Worm (Caenorhabditis elegans) whole organism, L1 larva: ENCODE results near the gene C26E1.1.

ENCODE experiments used
- C04F5.9 ChIP-seq: sonication (generic microtip); optimal IDR thresholded peaks from 2 replicates; lab custom pipeline; 2016; ENCODE audit warnings: missing genetic modification characterization, missing compliant biosample characterization
- C16A3.4 ChIP-seq: fragments of 150-350 bp; optimal IDR thresholded peaks from 2 replicates; lab custom pipeline; 2014; ENCODE audit warnings: missing biosample characterization, missing genetic modification characterization
- C34B4.2 ChIP-seq: sonication (generic microtip); optimal IDR thresholded peaks from 2 replicates; lab custom pipeline; 2017; ENCODE audit warnings: mild to moderate bottlenecking, missing genetic modification characterization, missing compliant biosample characterization
- Y116A8C.19 ChIP-seq: sonication (generic microtip); optimal IDR thresholded peaks from 2 replicates; lab custom pipeline; 2016; ENCODE audit warnings: missing compliant biosample characterization, missing genetic modification characterization, borderline replicate concordance
- alr-1 ChIP-seq: fragments of 200-800 bp; sonication (Bioruptor generic); optimal IDR thresholded peaks from 2 replicates; lab custom pipeline; 2018; ENCODE audit warnings: borderline replicate concordance, mild to moderate bottlenecking, missing genetic modification characterization, missing compliant biosample characterization
- ama-1 ChIP-seq: fragments of 150-350 bp; optimal IDR thresholded peaks from 2 replicates; lab custom pipeline; 2014
- blmp-1 ChIP-seq: fragments of 150-350 bp; optimal IDR thresholded peaks from 2 replicates; lab custom pipeline; 2014; ENCODE audit warnings: missing biosample characterization, missing genetic modification characterization
- ceh-63 ChIP-seq: fragments of 200-800 bp; sonication (Bioruptor generic); optimal IDR thresholded peaks from 2 replicates; lab custom pipeline; 2018; ENCODE audit warnings: mild to moderate bottlenecking, missing genetic modification characterization, missing compliant biosample characterization
- ceh-82 ChIP-seq, 3 experiments: fragments of 150-350 bp in 1 of 3; sonication (generic microtip) in 2 of 3; optimal IDR thresholded peaks; 2 replicates each; lab custom pipeline; 2014 to 2017; ENCODE audit warnings: missing biosample characterization in 3 of 3, missing genetic modification characterization in 3 of 3
- dpl-1 ChIP-seq, 3 experiments: fragments of 150-350 bp in 2 of 3; sonication (generic microtip) in 1 of 3; optimal IDR thresholded peaks; 2 replicates each; lab custom pipeline; 2014 to 2017; ENCODE audit warnings: missing biosample characterization in 3 of 3, missing genetic modification characterization in 3 of 3, missing genetic modification reagents in 3 of 3
- efl-1 ChIP-seq, 4 experiments: fragments of 150-350 bp; optimal IDR thresholded peaks in 3 of 4; peaks in 1 of 4; 1 replicate in 1 of 4; 2 replicates in 3 of 4; lab custom pipeline; 2014; ENCODE audit warnings: missing biosample characterization in 2 of 4, missing genetic modification characterization in 2 of 4, missing genetic modification reagents in 2 of 4
- efl-3 ChIP-seq: fragments of 200-800 bp; sonication (Bioruptor generic); optimal IDR thresholded peaks from 2 replicates; lab custom pipeline; 2018; ENCODE audit warnings: mild to moderate bottlenecking, missing genetic modification characterization, missing compliant biosample characterization
- egl-13 ChIP-seq: sonication (generic microtip); optimal IDR thresholded peaks from 2 replicates; lab custom pipeline; 2016; ENCODE audit warnings: missing genotype, missing genetic modification reagents, missing genetic modification characterization, missing compliant biosample characterization
- elt-2 ChIP-seq: sonication (generic microtip); optimal IDR thresholded peaks from 2 replicates; lab custom pipeline; 2016; ENCODE audit warnings: missing genetic modification characterization, mild to moderate bottlenecking, inconsistent platforms, missing compliant biosample characterization, missing genetic modification reagents
- elt-3 ChIP-seq, 6 experiments: fragments of 150-350 bp in 1 of 6; sonication (generic microtip); optimal IDR thresholded peaks; 2 replicates each; lab custom pipeline; 2017 to 2018; ENCODE audit warnings: missing biosample characterization in 6 of 6, missing genetic modification characterization in 6 of 6, inconsistent platforms in 1 of 6
- ets-5 ChIP-seq: fragments of 200-800 bp; sonication (Bioruptor generic); IDR thresholded peaks from 2 replicates; pipeline ENCODE4 v1.3.6; 2022; ENCODE audit warnings: missing genetic modification characterization, missing compliant biosample characterization
- hlh-17 ChIP-seq: fragments of 200-800 bp; sonication (Bioruptor generic); optimal IDR thresholded peaks from 2 replicates; lab custom pipeline; 2018; ENCODE audit warnings: missing genetic modification characterization, mild to moderate bottlenecking, missing compliant biosample characterization, moderate library complexity, borderline replicate concordance
- isw-1 ChIP-seq: fragments of 200-800 bp; sonication (Bioruptor generic); IDR thresholded peaks from 2 replicates; pipeline ENCODE4 v1.3.6; 2022; ENCODE audit warnings: missing genetic modification characterization, missing compliant biosample characterization
- lin-13 ChIP-seq: fragments of 150-350 bp; optimal IDR thresholded peaks from 2 replicates; lab custom pipeline; 2014; ENCODE audit warnings: missing biosample characterization, missing genetic modification reagents, missing genetic modification characterization
- lin-15B ChIP-seq: fragments of 150-350 bp; sonication (generic microtip); optimal IDR thresholded peaks from 3 replicates; lab custom pipeline; 2014; ENCODE audit warnings: missing biosample characterization, missing genetic modification characterization
- lin-35 ChIP-seq, 2 experiments: fragments of 150-350 bp; optimal IDR thresholded peaks; 2 replicates each; lab custom pipeline; 2014; ENCODE audit warnings: missing biosample characterization in 2 of 2, missing genetic modification characterization in 2 of 2, missing genetic modification reagents in 2 of 2
- lsy-2 ChIP-seq, 2 experiments: fragments of 150-350 bp; optimal IDR thresholded peaks; 2 replicates each; lab custom pipeline; 2014; ENCODE audit warnings: missing biosample characterization in 2 of 2, missing genetic modification characterization in 2 of 2
- mdl-1 ChIP-seq, 2 experiments: fragments of 150-350 bp; optimal IDR thresholded peaks; 2 replicates each; lab custom pipeline; 2014 to 2017; ENCODE audit warnings: missing biosample characterization in 2 of 2, missing genetic modification characterization in 2 of 2, inconsistent platforms in 1 of 2
- nhr-237 ChIP-seq: fragments of 150-350 bp; optimal IDR thresholded peaks from 2 replicates; lab custom pipeline; 2014; ENCODE audit warnings: missing biosample characterization, missing genetic modification characterization
- nhr-28 ChIP-seq: fragments of 150-350 bp; optimal IDR thresholded peaks from 2 replicates; lab custom pipeline; 2014; ENCODE audit warnings: missing biosample characterization, missing genetic modification characterization
- pax-3 ChIP-seq: fragments of 200-800 bp; sonication (Bioruptor generic); optimal IDR thresholded peaks from 2 replicates; lab custom pipeline; 2018; ENCODE audit warnings: mild to moderate bottlenecking, missing genetic modification characterization, moderate library complexity, missing compliant biosample characterization
- rnt-1 ChIP-seq: sonication (generic microtip); optimal IDR thresholded peaks from 2 replicates; lab custom pipeline; 2016; ENCODE audit warnings: mild to moderate bottlenecking, missing genetic modification characterization, moderate library complexity, missing compliant biosample characterization
- snpc-4 ChIP-seq: fragments of 150-350 bp; optimal IDR thresholded peaks from 2 replicates; lab custom pipeline; 2014; ENCODE audit warnings: missing biosample characterization, missing genetic modification characterization
- snu-23 ChIP-seq: sonication (generic microtip); optimal IDR thresholded peaks from 2 replicates; lab custom pipeline; 2016; ENCODE audit warnings: missing genetic modification characterization, missing compliant biosample characterization
- sox-4 ChIP-seq: sonication (generic microtip); optimal IDR thresholded peaks from 2 replicates; lab custom pipeline; 2016; ENCODE audit warnings: missing genetic modification characterization, missing compliant biosample characterization
- sup-37 ChIP-seq: fragments of 200-800 bp; sonication (Bioruptor generic); optimal IDR thresholded peaks from 2 replicates; lab custom pipeline; 2018; ENCODE audit warnings: mild to moderate bottlenecking, missing genetic modification characterization, missing compliant biosample characterization
- swsn-7 ChIP-seq: sonication (generic microtip); optimal IDR thresholded peaks from 2 replicates; lab custom pipeline; 2016; ENCODE audit warnings: missing genetic modification characterization, missing compliant biosample characterization
- zip-4 ChIP-seq: fragments of 200-800 bp; sonication (Bioruptor generic); optimal IDR thresholded peaks from 2 replicates; lab custom pipeline; 2018; ENCODE audit warnings: mild to moderate bottlenecking, missing genetic modification characterization, moderate library complexity, missing compliant biosample characterization

Gene C26E1.1

DNA sequence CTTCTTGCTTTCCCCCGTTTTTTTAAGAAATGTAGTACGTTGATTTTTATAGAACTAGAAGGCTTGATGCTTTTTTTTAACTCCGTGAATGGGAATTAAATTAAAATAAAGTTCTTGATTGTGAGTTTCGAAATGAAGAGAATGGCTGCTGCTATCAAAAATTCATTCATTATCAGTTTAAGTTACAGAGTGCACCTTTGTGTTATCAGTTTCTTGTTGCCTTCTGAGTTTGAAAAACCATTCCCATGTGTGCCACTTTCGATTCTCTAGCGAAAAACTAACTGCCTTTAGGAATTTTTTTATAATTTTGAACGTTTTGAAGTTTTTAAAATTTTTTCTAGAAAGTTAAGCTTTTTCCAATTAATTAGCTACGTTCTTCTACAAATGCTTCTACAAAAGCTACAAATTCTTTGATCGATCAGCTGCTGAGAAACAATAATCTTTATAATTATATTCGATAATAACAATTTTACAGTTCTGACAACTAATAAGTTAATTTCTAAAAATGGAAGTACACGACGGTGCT lies 7.4 kb downstream of the C26E1.1 start, which contains the start of gene C26E1.2:
TSS of gene C26E1.2 (plus strand) at position 476 of the 526 bp plus-strand sequence.
- no peak for TF ChIP-seq sup-37
- peak; percentile 72 for TF ChIP-seq elt-2
- TF ChIP-seq, all 84 proteins: peak for 1

DNA sequence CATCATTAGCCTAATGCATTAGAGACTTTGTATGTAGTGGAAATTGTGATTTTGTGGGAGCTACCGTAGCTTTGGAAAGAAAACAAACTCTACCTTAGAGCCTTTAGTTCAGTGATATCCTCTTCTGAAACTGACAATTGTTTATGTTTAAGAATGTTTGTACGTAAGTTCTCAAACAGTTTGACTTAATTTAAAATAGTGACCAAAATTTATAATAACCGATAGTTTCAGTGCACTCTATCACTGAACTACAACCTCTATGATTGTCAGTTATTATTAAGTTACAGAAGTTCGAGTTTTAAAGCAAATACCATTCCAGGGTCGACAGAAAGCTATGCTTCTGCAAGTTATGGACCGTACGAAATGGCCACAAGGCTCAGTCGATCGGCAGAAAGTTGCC lies 11.3 kb downstream of the C26E1.1 start, which contains the start of gene C50B6.1:
TSS of gene C50B6.1 (plus strand) at position 301 of the 400 bp plus-strand sequence.
- no peak for TF ChIP-seq efl-1 (optimal IDR thresholded peaks at IDR 0.05; lab: Kevin White, UChicago)
- TF ChIP-seq efl-1 (GFP tag; optimal IDR thresholded peaks at IDR 0.05 in 1 of 2; lab: Kevin White, UChicago) = no peak
- no peak for TF ChIP-seq lin-13 (GFP tag; lab: Kevin White, UChicago)
- TF ChIP-seq swsn-7 (tag; lab: Kevin White, UChicago) = no peak
- no peak for TF ChIP-seq dpl-1 (GFP tag; optimal IDR thresholded peaks at IDR 0.05; lab: Kevin White, UChicago)
- no peak for TF ChIP-seq isw-1 (GFP tag; lab: Robert Waterston, UW)
- TF ChIP-seq Y116A8C.19 (tag; lab: Kevin White, UChicago) = no peak
- no peak for TF ChIP-seq ets-5 (GFP tag; lab: Robert Waterston, UW)

- TF ChIP-seq nhr-28 (tag; lab: Kevin White, UChicago) (no peak), ets-5 (GFP tag; lab: Robert Waterston, UW) (no peak)
Measured at ce11 chrV:13309806-13310205, 12.5 kb downstream of the C26E1.1 start.

DNA sequence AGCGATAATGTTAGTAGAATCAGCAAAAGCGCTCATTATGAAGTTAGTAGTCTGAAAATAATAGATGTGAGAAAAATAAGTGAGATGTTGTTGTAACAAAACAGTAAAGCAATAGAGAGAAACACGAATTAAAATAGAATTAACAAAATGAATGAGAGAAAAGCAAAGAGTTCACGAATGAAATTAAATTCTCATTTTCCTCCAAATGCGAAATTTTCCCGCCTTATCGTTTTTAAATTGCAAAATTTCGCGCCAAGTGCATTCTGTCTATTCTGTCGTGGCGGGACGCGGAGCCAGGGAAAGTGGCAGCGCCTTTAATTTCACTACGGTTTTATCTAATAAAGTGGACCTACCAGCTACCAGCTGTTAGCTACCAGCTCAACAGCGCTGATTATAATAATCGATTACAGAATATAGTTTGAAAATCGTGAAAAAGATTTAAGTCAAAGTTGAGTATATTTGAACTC lies 14.9 kb downstream of the C26E1.1 start, which contains the start of gene nasp-2:
TSS of gene nasp-2 (minus strand) at position 51 of the 467 bp plus-strand sequence.
- no peak for TF ChIP-seq alr-1 (tag; lab: Kevin White, UChicago)
- no peak for TF ChIP-seq C34B4.2 (tag; lab: Kevin White, UChicago)
- TF ChIP-seq isw-1 (GFP tag; lab: Robert Waterston, UW) = no peak
- no peak for TF ChIP-seq efl-3
- no peak for TF ChIP-seq C04F5.9
- TF ChIP-seq ama-1 (lab: Kevin White, UChicago) = no peak
- peak; percentile 72 to 90 (median 85) for TF ChIP-seq dpl-1 (GFP tag; optimal IDR thresholded peaks at IDR 0.05; lab: Kevin White, UChicago)
- TF ChIP-seq ceh-63 (GFP tag; lab: Kevin White, UChicago) = no peak
- TF ChIP-seq pax-3 (tag; lab: Kevin White, UChicago) = no peak
- peak; percentile 2 for TF ChIP-seq snu-23 (GFP tag; lab: Kevin White, UChicago)
- TF ChIP-seq hlh-17 (GFP tag; lab: Kevin White, UChicago) = no peak
- TF ChIP-seq C16A3.4 = peak; percentile 47
- TF ChIP-seq mdl-1 (tag; optimal IDR thresholded peaks at IDR 0.05; lab: Kevin White, UChicago) = no peak
- TF ChIP-seq rnt-1 (tag; lab: Kevin White, UChicago) = peak; percentile 45
- TF ChIP-seq elt-3 (tag; optimal IDR thresholded peaks at IDR 0.05; lab: Kevin White, UChicago) = no peak
- no peak for TF ChIP-seq egl-13 (tag; lab: Kevin White, UChicago)
- no peak for TF ChIP-seq lin-15B (tag; lab: Kevin White, UChicago)
- peak; percentile 81 to 88 for TF ChIP-seq efl-1 (optimal IDR thresholded peaks at IDR 0.05; lab: Kevin White, UChicago)
- TF ChIP-seq efl-1 (GFP tag; optimal IDR thresholded peaks at IDR 0.05 in 1 of 2; lab: Kevin White, UChicago) = peak; percentile 79 to 97
- TF ChIP-seq sox-4 (tag; lab: Kevin White, UChicago) = no peak
- TF ChIP-seq nhr-237 (tag; lab: Kevin White, UChicago) = no peak
- TF ChIP-seq lin-35 (GFP tag; optimal IDR thresholded peaks at IDR 0.05; lab: Kevin White, UChicago) = peak; percentile 71 to 90
- no peak for TF ChIP-seq zip-4 (GFP tag; lab: Kevin White, UChicago)
- no peak for TF ChIP-seq ceh-82 (tag; optimal IDR thresholded peaks at IDR 0.05; lab: Kevin White, UChicago)
- TF ChIP-seq sup-37 = no peak
- TF ChIP-seq lsy-2 (tag; optimal IDR thresholded peaks at IDR 0.05; lab: Kevin White, UChicago) = peak in 1 of 2 experiments; percentile 38
- peak; percentile 5 for TF ChIP-seq blmp-1
- TF ChIP-seq snpc-4 (tag; lab: Kevin White, UChicago) = no peak
